Fruit fly (Drosophila melanogaster) whole organism, prepupa: ENCODE data around the gene Marf.
A peak's percentile ranks its signal among the peaks of the same experiment; 100 is the strongest.

Experiments used
- Blimp-1 ChIP-seq: fragments of 200-800 bp; sonication (Bioruptor generic); optimal IDR thresholded peaks from 3 replicates; lab custom pipeline; 2017; ENCODE audit warnings: missing biosample characterization, missing genetic modification characterization, mild to moderate bottlenecking, moderate library complexity, missing genetic modification reagents
- CG10631 ChIP-seq: fragments of 200-800 bp; sonication (Bioruptor generic); optimal IDR thresholded peaks from 2 replicates; lab custom pipeline; 2016; ENCODE audit warnings: missing biosample characterization, missing genetic modification characterization
- CG10669 ChIP-seq: fragments of 200-800 bp; sonication (Bioruptor generic); optimal IDR thresholded peaks from 3 replicates; lab custom pipeline; 2018; ENCODE audit warnings: missing biosample characterization, mild to moderate bottlenecking, missing genetic modification characterization, moderate library complexity
- CG11294 ChIP-seq: fragments of 200-800 bp; sonication (Bioruptor generic); IDR thresholded peaks from 2 replicates; pipeline ENCODE4 v1.3.6; 2022; ENCODE audit warnings: missing biosample characterization, missing genetic modification characterization
- CG11762 ChIP-seq: fragments of 200-800 bp; sonication (Bioruptor generic); optimal IDR thresholded peaks from 3 replicates; lab custom pipeline; 2016; ENCODE audit warnings: missing biosample characterization, missing genetic modification characterization; ENCODE audit not compliant: insufficient read depth
- CG11902 ChIP-seq: fragments of 200-800 bp; sonication (Bioruptor generic); optimal IDR thresholded peaks from 3 replicates; lab custom pipeline; 2016; ENCODE audit warnings: missing biosample characterization, missing genetic modification characterization
- CG15336 ChIP-seq: fragments of 200-800 bp; sonication (Bioruptor generic); IDR thresholded peaks from 2 replicates; pipeline ENCODE4 v1.3.6; 2022; ENCODE audit warnings: missing biosample characterization, missing genetic modification characterization
- CG16779 ChIP-seq: fragments of 200-800 bp; sonication (Bioruptor generic); optimal IDR thresholded peaks from 3 replicates; lab custom pipeline; 2017; ENCODE audit warnings: missing biosample characterization, mild to moderate bottlenecking, missing genetic modification characterization
- CG31627 ChIP-seq: fragments of 200-800 bp; sonication (Bioruptor generic); optimal IDR thresholded peaks from 3 replicates; lab custom pipeline; 2016; ENCODE audit warnings: missing biosample characterization, missing genetic modification characterization
- CG32006 ChIP-seq: fragments of 200-800 bp; sonication (Bioruptor generic); optimal IDR thresholded peaks from 3 replicates; lab custom pipeline; 2017; ENCODE audit warnings: missing biosample characterization, mild to moderate bottlenecking, missing genetic modification characterization
- CG34406 ChIP-seq: fragments of 200-800 bp; sonication (Bioruptor generic); optimal IDR thresholded peaks from 3 replicates; lab custom pipeline; 2016; ENCODE audit warnings: missing biosample characterization, missing genetic modification characterization
- CG3919 ChIP-seq: fragments of 200-800 bp; sonication (Bioruptor generic); optimal IDR thresholded peaks from 3 replicates; lab custom pipeline; 2016; ENCODE audit warnings: missing biosample characterization, missing genetic modification characterization
- CG4318 ChIP-seq: fragments of 200-800 bp; sonication (Bioruptor generic); optimal IDR thresholded peaks from 3 replicates; lab custom pipeline; 2017; ENCODE audit warnings: missing biosample characterization, mild to moderate bottlenecking, missing genetic modification characterization
- CG6276 ChIP-seq: fragments of 200-800 bp; sonication (Bioruptor generic); optimal IDR thresholded peaks from 2 replicates; lab custom pipeline; 2017; ENCODE audit warnings: missing biosample characterization, mild to moderate bottlenecking, missing genetic modification characterization
- CG6792 ChIP-seq: fragments of 200-800 bp; sonication (Bioruptor generic); optimal IDR thresholded peaks from 3 replicates; lab custom pipeline; 2016; ENCODE audit warnings: missing biosample characterization, missing genetic modification characterization
- CG6808 ChIP-seq: fragments of 200-800 bp; sonication (Bioruptor generic); optimal IDR thresholded peaks from 3 replicates; lab custom pipeline; 2017; ENCODE audit warnings: missing biosample characterization, missing genetic modification characterization, mild to moderate bottlenecking, moderate library complexity, missing genetic modification reagents
- CG7368 ChIP-seq: fragments of 200-800 bp; sonication (Bioruptor generic); optimal IDR thresholded peaks from 3 replicates; lab custom pipeline; 2016; ENCODE audit warnings: missing biosample characterization, missing genetic modification characterization
- CG8119 ChIP-seq: fragments of 200-800 bp; sonication (Bioruptor generic); IDR thresholded peaks from 3 replicates; pipeline ENCODE4 v1.3.6; 2022; ENCODE audit warnings: missing biosample characterization, missing genetic modification characterization
- CG8319 ChIP-seq: fragments of 200-800 bp; sonication (Bioruptor generic); optimal IDR thresholded peaks from 3 replicates; lab custom pipeline; 2016; ENCODE audit warnings: missing biosample characterization, missing genetic modification characterization
- CG8632 ChIP-seq: fragments of 200-800 bp; sonication (Bioruptor generic); optimal IDR thresholded peaks from 3 replicates; lab custom pipeline; 2016; ENCODE audit warnings: missing biosample characterization, missing genetic modification characterization
- CG9139 ChIP-seq: fragments of 200-800 bp; sonication (Bioruptor generic); optimal IDR thresholded peaks from 3 replicates; lab custom pipeline; 2017; ENCODE audit warnings: missing biosample characterization, mild to moderate bottlenecking, missing genetic modification characterization
- Eip75B ChIP-seq: fragments of 200-800 bp; sonication (Bioruptor generic); optimal IDR thresholded peaks from 3 replicates; lab custom pipeline; 2016; ENCODE audit warnings: missing biosample characterization, missing genetic modification characterization
- Eip78C ChIP-seq: fragments of 200-800 bp; sonication (Bioruptor generic); peaks from one replicate; lab custom pipeline; 2016; ENCODE audit warnings: missing biosample characterization, missing genetic modification characterization
- Eip93F ChIP-seq: fragments of 200-800 bp; sonication (Bioruptor generic); optimal IDR thresholded peaks from 2 replicates; lab custom pipeline; 2016; ENCODE audit warnings: missing biosample characterization, mild to moderate bottlenecking, missing genetic modification characterization
- Ets96B ChIP-seq: fragments of 200-800 bp; optimal IDR thresholded peaks from 2 replicates; lab custom pipeline; 2019; ENCODE audit warnings: missing biosample characterization, mild to moderate bottlenecking, missing genetic modification characterization, moderate library complexity
- Gug ChIP-seq: fragments of 200-800 bp; sonication (Bioruptor generic); IDR thresholded peaks from 2 replicates; pipeline ENCODE4 v1.3.6; 2022; ENCODE audit warnings: missing biosample characterization, missing genetic modification characterization
- Hr38 ChIP-seq: sonication (Bioruptor generic); optimal IDR thresholded peaks from 2 replicates; lab custom pipeline; 2016; ENCODE audit warnings: missing biosample characterization, missing genetic modification characterization
- Lpt ChIP-seq: fragments of 200-800 bp; sonication (Bioruptor generic); optimal IDR thresholded peaks from 3 replicates; lab custom pipeline; 2016; ENCODE audit warnings: missing biosample characterization, missing genetic modification characterization
- Met ChIP-seq: fragments of 200-800 bp; sonication (Bioruptor generic); optimal IDR thresholded peaks from 3 replicates; lab custom pipeline; 2016; ENCODE audit warnings: missing biosample characterization, missing genetic modification characterization
- Smox ChIP-seq: fragments of 200-800 bp; sonication (Bioruptor generic); optimal IDR thresholded peaks from 3 replicates; lab custom pipeline; 2016; ENCODE audit warnings: missing biosample characterization, missing genetic modification characterization
- Sox102F ChIP-seq: fragments of 200-800 bp; sonication (Bioruptor generic); optimal IDR thresholded peaks from 2 replicates; lab custom pipeline; 2016; ENCODE audit warnings: missing biosample characterization, mild to moderate bottlenecking, missing genetic modification characterization
- Sox14 ChIP-seq: fragments of 200-800 bp; sonication (Bioruptor generic); optimal IDR thresholded peaks from 3 replicates; lab custom pipeline; 2016; ENCODE audit warnings: missing biosample characterization, missing genetic modification characterization
- achi ChIP-seq: fragments of 200-800 bp; sonication (Bioruptor generic); optimal IDR thresholded peaks from 3 replicates; lab custom pipeline; 2016; ENCODE audit warnings: missing biosample characterization, missing genetic modification characterization
- acj6 ChIP-seq: fragments of 200-800 bp; sonication (Bioruptor generic); optimal IDR thresholded peaks from 3 replicates; lab custom pipeline; 2016; ENCODE audit warnings: missing biosample characterization, missing genetic modification characterization
- cyc ChIP-seq: fragments of 200-800 bp; sonication (Bioruptor generic); optimal IDR thresholded peaks from 3 replicates; lab custom pipeline; 2016; ENCODE audit warnings: missing biosample characterization, missing genetic modification characterization
- dac ChIP-seq: fragments of 200-800 bp; sonication (Bioruptor generic); optimal IDR thresholded peaks from 2 replicates; lab custom pipeline; 2017; ENCODE audit warnings: missing biosample characterization, mild to moderate bottlenecking, missing genetic modification characterization
- dsx ChIP-seq: fragments of 200-800 bp; optimal IDR thresholded peaks from 3 replicates; lab custom pipeline; 2019; ENCODE audit warnings: missing biosample characterization, mild to moderate bottlenecking, missing genetic modification characterization, moderate library complexity; ENCODE audit not compliant: poor library complexity, severe bottlenecking
- esn ChIP-seq: fragments of 200-800 bp; sonication (Bioruptor generic); optimal IDR thresholded peaks from 2 replicates; lab custom pipeline; 2016; ENCODE audit warnings: missing biosample characterization, mild to moderate bottlenecking, missing genetic modification characterization, moderate library complexity
- fd59A ChIP-seq: fragments of 200-800 bp; sonication (Bioruptor generic); optimal IDR thresholded peaks from 2 replicates; lab custom pipeline; 2017; ENCODE audit warnings: missing biosample characterization, mild to moderate bottlenecking, missing genetic modification characterization, missing genetic modification reagents
- fd85E ChIP-seq: fragments of 200-800 bp; sonication (Bioruptor generic); optimal IDR thresholded peaks from 3 replicates; lab custom pipeline; 2016; ENCODE audit warnings: missing biosample characterization, missing genetic modification characterization
- fkh ChIP-seq: fragments of 200-800 bp; sonication (Bioruptor generic); optimal IDR thresholded peaks from 3 replicates; lab custom pipeline; 2017; ENCODE audit warnings: missing biosample characterization, mild to moderate bottlenecking, missing genetic modification characterization, moderate library complexity
- lz ChIP-seq: fragments of 200-800 bp; sonication (Bioruptor generic); optimal IDR thresholded peaks from 3 replicates; lab custom pipeline; 2016; ENCODE audit warnings: missing biosample characterization, missing genetic modification characterization
- net ChIP-seq: fragments of 200-800 bp; sonication (Bioruptor generic); optimal IDR thresholded peaks from 3 replicates; lab custom pipeline; 2016; ENCODE audit warnings: missing biosample characterization, missing genetic modification characterization
- pdm3 ChIP-seq: fragments of 200-800 bp; sonication (Bioruptor generic); optimal IDR thresholded peaks from 3 replicates; lab custom pipeline; 2016; ENCODE audit warnings: missing biosample characterization, missing genetic modification characterization
- salr ChIP-seq, 2 experiments: fragments of 200-800 bp; sonication (Bioruptor generic); optimal IDR thresholded peaks; 3 replicates each; lab custom pipeline; 2016 to 2018; ENCODE audit warnings: missing biosample characterization in 2 of 2, missing genetic modification characterization in 2 of 2, mild to moderate bottlenecking in 1 of 2
- ss ChIP-seq, 2 experiments: fragments of 200-800 bp; sonication (Bioruptor generic); optimal IDR thresholded peaks; 2 replicates in 1 of 2; 3 replicates in 1 of 2; lab custom pipeline; 2017 to 2018; ENCODE audit warnings: mild to moderate bottlenecking in 2 of 2, missing biosample characterization in 2 of 2, missing genetic modification characterization in 2 of 2, moderate library complexity in 1 of 2
- svp ChIP-seq: fragments of 200-800 bp; sonication (Bioruptor generic); peaks from one replicate; lab custom pipeline; 2016; ENCODE audit warnings: missing biosample characterization, missing genetic modification characterization
- vri ChIP-seq: fragments of 200-800 bp; sonication (Bioruptor generic); optimal IDR thresholded peaks from 3 replicates; lab custom pipeline; 2016; ENCODE audit warnings: missing biosample characterization, mild to moderate bottlenecking, missing genetic modification characterization

Gene Marf

DNA sequence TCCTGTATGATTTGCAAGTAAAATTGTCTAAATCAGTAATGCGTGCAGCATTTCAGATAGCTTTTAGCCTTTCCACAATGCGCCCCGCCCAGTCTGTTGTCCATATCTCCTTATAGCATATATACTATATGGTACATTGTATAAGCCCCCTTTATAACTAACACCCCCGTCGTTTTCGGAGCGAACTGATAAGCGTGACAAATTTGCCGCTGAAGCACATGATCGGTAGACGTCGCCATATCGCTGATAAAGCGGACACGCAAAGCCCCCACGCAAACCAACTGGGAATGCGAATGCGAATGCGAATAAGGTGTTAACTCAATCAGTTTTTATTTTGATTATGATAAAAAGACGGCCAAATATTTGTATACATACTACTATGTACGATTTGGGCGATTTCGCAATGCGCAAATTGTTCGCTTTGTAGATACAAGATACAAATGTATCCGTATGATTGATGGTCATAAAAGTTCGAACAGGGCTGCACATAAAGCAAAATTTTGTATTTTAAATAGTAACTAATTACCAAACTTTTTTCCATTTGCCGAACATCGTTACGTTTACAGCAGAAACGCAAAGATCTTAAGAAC, 10.6 kb upstream of the Marf start:
- TF ChIP-seq dsx (no peak), acj6 (GFP tag; lab: Kevin White, UChicago) (no peak), svp (peak; percentile 62), vri (GFP tag; lab: Kevin White, UChicago) (peak; percentile 82)

DNA sequence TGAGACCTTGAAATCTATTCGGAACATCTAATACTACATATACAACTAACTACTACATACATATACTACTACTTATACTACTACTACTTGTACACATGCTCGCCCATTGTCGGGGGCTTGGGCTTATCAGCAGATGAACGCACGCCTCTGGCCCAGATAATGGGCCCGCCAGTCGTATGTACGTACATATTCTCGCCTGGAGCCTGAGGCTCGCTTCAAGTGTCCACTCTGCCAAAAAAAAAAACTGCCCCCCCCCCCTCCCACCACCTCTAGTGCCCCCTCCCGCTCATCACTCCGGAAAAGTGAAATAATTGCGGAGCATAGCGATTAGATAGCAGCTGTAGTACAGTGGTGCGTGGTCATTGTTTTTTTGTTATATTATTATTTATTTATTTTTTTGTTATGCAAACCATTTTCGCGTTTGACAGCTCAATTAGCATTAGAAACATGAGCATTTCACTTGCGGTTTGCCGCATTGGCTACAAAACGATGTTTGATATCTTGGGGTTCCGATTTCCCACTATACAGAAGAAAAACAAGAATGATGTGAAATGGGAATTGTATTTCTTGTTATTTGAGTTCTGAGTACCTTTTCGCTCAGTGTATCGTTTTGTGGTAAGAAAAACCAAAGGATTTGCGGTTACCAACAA, 8.9 kb upstream of the Marf start:
- TF ChIP-seq Sox14 (peak; percentile 26), pdm3 (GFP tag; lab: Kevin White, UChicago) (peak; percentile 43), CG6808 (no peak), lz (GFP tag; lab: Kevin White, UChicago) (peak; percentile 3), net (GFP tag; lab: Kevin White, UChicago) (no peak), CG8119 (GFP tag; lab: Robert Waterston, UW) (peak; percentile 68), Eip78C (GFP tag; lab: Kevin White, UChicago) (peak; percentile 86), cyc (GFP tag; lab: Kevin White, UChicago) (no peak), salr (GFP tag; optimal IDR thresholded peaks at IDR 0.05; lab: Kevin White, UChicago) (peak in 1 of 2 experiments; percentile 41), Smox (GFP tag; lab: Kevin White, UChicago) (peak; percentile 4), CG10631 (peak; percentile 47), CG7368 (peak; percentile 24), Eip75B (GFP tag; lab: Kevin White, UChicago) (no peak), CG8319 (GFP tag; lab: Kevin White, UChicago) (peak; percentile 18), CG16779 (tag; lab: Kevin White, UChicago) (no peak), Hr38 (GFP tag; lab: Kevin White, UChicago) (no peak), CG8632 (GFP tag; lab: Kevin White, UChicago) (peak; percentile 32), CG9139 (GFP tag; lab: Kevin White, UChicago) (no peak), CG11762 (GFP tag; lab: Kevin White, UChicago) (peak; percentile 32), Blimp-1 (GFP tag; lab: Kevin White, UChicago) (no peak), Sox102F (no peak), Eip93F (GFP tag; lab: Kevin White, UChicago) (no peak), CG6276 (GFP tag; lab: Kevin White, UChicago) (peak; percentile 61), fd59A (GFP tag; lab: Kevin White, UChicago) (no peak), Met (GFP tag; lab: Kevin White, UChicago) (no peak), CG32006 (GFP tag; lab: Kevin White, UChicago) (peak; percentile 81), CG10669 (GFP tag; lab: Kevin White, UChicago) (peak; percentile 10), CG31627 (peak; percentile 13), dsx (no peak), fd85E (GFP tag; lab: Kevin White, UChicago) (no peak), Gug (peak; percentile 33; the same call in 1 of the 2 replicates), dac (GFP tag; lab: Kevin White, UChicago) (peak; percentile 40), CG34406 (GFP tag; lab: Kevin White, UChicago) (peak; percentile 28), esn (peak; percentile 46), Lpt (GFP tag; lab: Kevin White, UChicago) (peak; percentile 45), CG3919 (GFP tag; lab: Kevin White, UChicago) (peak; percentile 44), ss (GFP tag; optimal IDR thresholded peaks at IDR 0.05; lab: Kevin White, UChicago) (peak in 1 of 2 experiments; percentile 6), CG4318 (GFP tag; lab: Kevin White, UChicago) (peak; percentile 72), CG11294 (GFP tag; lab: Robert Waterston, UW) (0 out of 2 replicates have a peak, but pooled peaks have one; percentile 30), CG11902 (GFP tag; lab: Kevin White, UChicago) (peak; percentile 23), Ets96B (tag; lab: Kevin White, UChicago) (peak; percentile 13), achi (GFP tag; lab: Kevin White, UChicago) (peak; percentile 57), vri (GFP tag; lab: Kevin White, UChicago) (peak; percentile 16), fkh (GFP tag; lab: Kevin White, UChicago) (no peak), CG6792 (peak; percentile 48), CG15336 (GFP tag; lab: Robert Waterston, UW) (peak; percentile 73)
